Fruit fly (Drosophila melanogaster) whole organism, embryonic: ENCODE results near the gene CG10089.

ENCODE experiments used
- Antp ChIP-seq: fragments of 200-800 bp; sonication (Bioruptor generic); optimal IDR thresholded peaks from 3 replicates; lab custom pipeline; 2016; ENCODE audit warnings: missing biosample characterization, missing genetic modification characterization
- Atf6 ChIP-seq: fragments of 200-800 bp; sonication (Bioruptor generic); IDR thresholded peaks from 2 replicates; pipeline ENCODE4 v1.3.6; 2022; ENCODE audit warnings: missing biosample characterization, missing genetic modification characterization
- Awh ChIP-seq: fragments of 200-800 bp; sonication (Bioruptor generic); IDR thresholded peaks from 2 replicates; pipeline ENCODE4, ENCODE4 v1.3.6; 2022; ENCODE audit warnings: missing biosample characterization, missing genetic modification characterization
- CG10565 ChIP-seq: fragments of 200-800 bp; sonication (Bioruptor generic); optimal IDR thresholded peaks from 3 replicates; lab custom pipeline; 2016; ENCODE audit warnings: missing biosample characterization, mild to moderate bottlenecking, missing genetic modification characterization
- CG11247 ChIP-seq: fragments of 200-800 bp; sonication (Bioruptor generic); IDR thresholded peaks from 2 replicates; pipeline ENCODE4 v1.3.6; 2022; ENCODE audit warnings: missing biosample characterization, missing genetic modification characterization
- CG11398 ChIP-seq: fragments of 200-800 bp; sonication (Bioruptor generic); optimal IDR thresholded peaks from 2 replicates; lab custom pipeline; 2016; ENCODE audit warnings: missing biosample characterization, missing genetic modification characterization
- CG12769 ChIP-seq: fragments of 200-800 bp; sonication (Bioruptor generic); optimal IDR thresholded peaks from 2 replicates; lab custom pipeline; 2019; ENCODE audit warnings: missing biosample characterization, mild to moderate bottlenecking, missing genetic modification characterization, moderate library complexity
- CG13424 ChIP-seq: fragments of 200-800 bp; sonication (Bioruptor generic); optimal IDR thresholded peaks from 2 replicates; lab custom pipeline; 2019; ENCODE audit warnings: missing biosample characterization, mild to moderate bottlenecking, missing genetic modification characterization, moderate library complexity
- CG13624 ChIP-seq: fragments of 200-800 bp; sonication (Bioruptor generic); optimal IDR thresholded peaks from 2 replicates; lab custom pipeline; 2016; ENCODE audit warnings: missing biosample characterization, missing genetic modification characterization
- CG13894 ChIP-seq: fragments of 200-800 bp; sonication (Bioruptor generic); optimal IDR thresholded peaks from 3 replicates; lab custom pipeline; 2018; ENCODE audit warnings: missing biosample characterization, mild to moderate bottlenecking, missing genetic modification characterization, moderate library complexity
- CG14710 ChIP-seq: fragments of 200-800 bp; sonication (Bioruptor generic); optimal IDR thresholded peaks from 3 replicates; lab custom pipeline; 2019; ENCODE audit warnings: missing biosample characterization, mild to moderate bottlenecking, missing genetic modification characterization, moderate library complexity
- CG15479 ChIP-seq: fragments of 200-800 bp; sonication (Bioruptor generic); optimal IDR thresholded peaks from 3 replicates; lab custom pipeline; 2019; ENCODE audit warnings: missing biosample characterization, mild to moderate bottlenecking, missing genetic modification characterization, moderate library complexity
- CG15696 ChIP-seq: fragments of 200-800 bp; sonication (Bioruptor generic); optimal IDR thresholded peaks from 2 replicates; lab custom pipeline; 2019; ENCODE audit warnings: missing biosample characterization, mild to moderate bottlenecking, missing genetic modification characterization, moderate library complexity
- CG16813 ChIP-seq: fragments of 200-800 bp; sonication (Bioruptor generic); IDR thresholded peaks from 3 replicates; pipeline ENCODE4 v1.3.6; 2022; ENCODE audit warnings: missing biosample characterization, missing genetic modification characterization; ENCODE audit not compliant: partially characterized antibody
- CG17912 ChIP-seq: fragments of 200-800 bp; sonication (Bioruptor generic); optimal IDR thresholded peaks from 2 replicates; lab custom pipeline; 2018; ENCODE audit warnings: missing biosample characterization, mild to moderate bottlenecking, missing genetic modification characterization
- CG2116 ChIP-seq: fragments of 200-800 bp; sonication (Bioruptor generic); optimal IDR thresholded peaks from 3 replicates; lab custom pipeline; 2018; ENCODE audit warnings: missing biosample characterization, mild to moderate bottlenecking, missing genetic modification characterization
- CG2120 ChIP-seq: fragments of 200-800 bp; sonication (Bioruptor generic); optimal IDR thresholded peaks from 3 replicates; lab custom pipeline; 2016; ENCODE audit warnings: missing biosample characterization, missing genetic modification characterization
- CG30403 ChIP-seq: fragments of 200-800 bp; sonication (Bioruptor generic); optimal IDR thresholded peaks from 3 replicates; lab custom pipeline; 2016; ENCODE audit warnings: missing biosample characterization, missing genetic modification characterization
- CG34224 ChIP-seq: fragments of 200-800 bp; sonication (Bioruptor generic); IDR thresholded peaks from 3 replicates; pipeline ENCODE4 v1.3.6; 2022; ENCODE audit warnings: missing biosample characterization, missing genetic modification characterization; ENCODE audit not compliant: partially characterized antibody
- CG3726 ChIP-seq: fragments of 200-800 bp; sonication (Bioruptor generic); IDR thresholded peaks from 3 replicates; pipeline ENCODE4, ENCODE4 v1.3.6; 2022; ENCODE audit warnings: missing biosample characterization, missing genetic modification characterization
- CG4404 ChIP-seq: fragments of 200-800 bp; sonication (Bioruptor generic); IDR thresholded peaks from 2 replicates; pipeline ENCODE4 v1.3.6; 2022; ENCODE audit warnings: missing biosample characterization, missing genetic modification characterization
- CG5180 ChIP-seq: fragments of 200-800 bp; sonication (Bioruptor generic); optimal IDR thresholded peaks from 3 replicates; lab custom pipeline; 2017; ENCODE audit warnings: missing biosample characterization, missing genetic modification characterization, mild to moderate bottlenecking, moderate library complexity, missing genetic modification reagents
- CG6175 ChIP-seq: fragments of 200-800 bp; sonication (Bioruptor generic); IDR thresholded peaks from 3 replicates; pipeline ENCODE4 v1.3.6; 2022; ENCODE audit warnings: missing biosample characterization, missing genetic modification characterization
- CG7963 ChIP-seq: fragments of 200-800 bp; sonication (Bioruptor generic); IDR thresholded peaks from 3 replicates; pipeline ENCODE4 v1.3.6; 2022; ENCODE audit warnings: missing biosample characterization, missing genetic modification characterization; ENCODE audit not compliant: partially characterized antibody
- CG8478 ChIP-seq: fragments of >200 bp; optimal IDR thresholded peaks from 2 replicates; lab custom pipeline; 2018
- CrebB ChIP-seq: fragments of 200-800 bp; sonication (Bioruptor generic); optimal IDR thresholded peaks from 3 replicates; lab custom pipeline; 2018; ENCODE audit warnings: missing biosample characterization, mild to moderate bottlenecking, missing genetic modification characterization
- Dll ChIP-seq: fragments of 200-800 bp; sonication (Bioruptor generic); IDR thresholded peaks from 4 replicates; pipeline ENCODE4 v1.3.6; 2022; ENCODE audit warnings: missing biosample characterization, missing genetic modification characterization; ENCODE audit not compliant: partially characterized antibody
- Doc2 ChIP-seq: fragments of 200-800 bp; sonication (Bioruptor generic); IDR thresholded peaks from 2 replicates; pipeline ENCODE4 v1.3.6; 2022; ENCODE audit warnings: missing biosample characterization, missing genetic modification characterization
- Doc3 ChIP-seq: fragments of 200-800 bp; sonication (Bioruptor generic); IDR thresholded peaks from 3 replicates; pipeline ENCODE4 v1.3.6; 2022; ENCODE audit warnings: missing biosample characterization, missing genetic modification characterization; ENCODE audit not compliant: partially characterized antibody
- GATAe ChIP-seq: fragments of 200-800 bp; sonication (Bioruptor generic); conservative IDR thresholded peaks from 2 replicates; pipeline ENCODE4 v1.3.6; 2022; ENCODE audit warnings: missing biosample characterization, missing genetic modification characterization
- HHEX ChIP-seq: fragments of 200-800 bp; sonication (Bioruptor generic); optimal IDR thresholded peaks from 3 replicates; lab custom pipeline; 2017; ENCODE audit warnings: missing biosample characterization, mild to moderate bottlenecking, missing genetic modification characterization, missing genetic modification reagents
- Med ChIP-seq: fragments of 200-800 bp; sonication (Bioruptor generic); peaks from one replicate; lab custom pipeline; 2016; ENCODE audit warnings: missing biosample characterization, missing genetic modification characterization, mild to moderate bottlenecking, inconsistent platforms, moderate library complexity
- Ssrp ChIP-seq: fragments of 200-800 bp; sonication (Bioruptor generic); optimal IDR thresholded peaks from 2 replicates; lab custom pipeline; 2018; ENCODE audit warnings: missing biosample characterization, mild to moderate bottlenecking, missing genetic modification characterization, moderate library complexity
- Stat92E ChIP-seq, 3 experiments: fragments of >200 bp in 2 of 3; fragments of 200-800 bp in 1 of 3; sonication (Bioruptor generic) in 1 of 3; optimal IDR thresholded peaks; 2 replicates each; lab custom pipeline; 2017 to 2019; ENCODE audit warnings: missing biosample characterization in 3 of 3, missing genetic modification characterization in 3 of 3, mild to moderate bottlenecking in 1 of 3, moderate library complexity in 1 of 3
- amos ChIP-seq: fragments of 200-800 bp; sonication (Bioruptor generic); IDR thresholded peaks from 2 replicates; pipeline ENCODE4 v1.3.6; 2022; ENCODE audit warnings: missing biosample characterization, missing genetic modification characterization; ENCODE audit not compliant: partially characterized antibody
- ap ChIP-seq: fragments of 200-800 bp; sonication (Bioruptor generic); IDR thresholded peaks from 2 replicates; pipeline ENCODE4 v1.3.6; 2022; ENCODE audit warnings: missing biosample characterization, missing genetic modification characterization
- dmrt11E ChIP-seq: fragments of 200-800 bp; sonication (Bioruptor generic); optimal IDR thresholded peaks from 3 replicates; lab custom pipeline; 2018; ENCODE audit warnings: missing biosample characterization, mild to moderate bottlenecking, missing genetic modification characterization, moderate library complexity
- fd96Cb ChIP-seq: fragments of 200-800 bp; sonication (Bioruptor generic); optimal IDR thresholded peaks from 2 replicates; lab custom pipeline; 2018; ENCODE audit warnings: missing biosample characterization, mild to moderate bottlenecking, missing genetic modification characterization, moderate library complexity
- fru ChIP-seq: fragments of >200 bp; optimal IDR thresholded peaks from 2 replicates; lab custom pipeline; 2017
- jigr1 ChIP-seq: fragments of 200-800 bp; sonication (Bioruptor generic); IDR thresholded peaks from 3 replicates; pipeline ENCODE4 v1.3.6; 2022; ENCODE audit warnings: missing biosample characterization, missing genetic modification characterization
- knrl ChIP-seq: fragments of 200-800 bp; sonication (Bioruptor generic); IDR thresholded peaks from 3 replicates; pipeline ENCODE4 v1.3.6; 2022; ENCODE audit warnings: missing biosample characterization, missing genetic modification characterization; ENCODE audit not compliant: partially characterized antibody
- nerfin-2 ChIP-seq: fragments of 200-800 bp; sonication (Bioruptor generic); IDR thresholded peaks from 2 replicates; pipeline ENCODE4 v1.3.6; 2022; ENCODE audit warnings: missing biosample characterization, missing genetic modification characterization; ENCODE audit not compliant: partially characterized antibody
- pho ChIP-seq: fragments of 200-800 bp; sonication (Bioruptor generic); optimal IDR thresholded peaks from 2 replicates; lab custom pipeline; 2016; ENCODE audit warnings: missing biosample characterization, missing genetic modification characterization
- pum ChIP-seq: fragments of 200-800 bp; sonication (Bioruptor generic); optimal IDR thresholded peaks from 2 replicates; lab custom pipeline; 2016; ENCODE audit warnings: missing biosample characterization, missing genetic modification characterization
- sc ChIP-seq, 3 experiments: fragments of >200 bp in 2 of 3; fragments of 200-800 bp in 1 of 3; sonication (Bioruptor generic) in 1 of 3; optimal IDR thresholded peaks; 2 replicates in 2 of 3; 3 replicates in 1 of 3; lab custom pipeline; 2017; ENCODE audit warnings: mild to moderate bottlenecking in 1 of 3, missing biosample characterization in 1 of 3, missing genetic modification characterization in 1 of 3, missing genetic modification reagents in 1 of 3
- seq ChIP-seq: fragments of 200-800 bp; sonication (Bioruptor generic); IDR thresholded peaks from 2 replicates; pipeline ENCODE4 v1.3.6; 2022; ENCODE audit warnings: missing biosample characterization, missing genetic modification characterization
- shn ChIP-seq: fragments of 200-800 bp; sonication (Bioruptor generic); optimal IDR thresholded peaks from 3 replicates; lab custom pipeline; 2016; ENCODE audit warnings: missing biosample characterization, missing genetic modification characterization
- sim ChIP-seq: fragments of 200-800 bp; sonication (Bioruptor generic); IDR thresholded peaks from 2 replicates; pipeline ENCODE4 v1.3.6; 2022; ENCODE audit warnings: missing biosample characterization, missing genetic modification characterization
- sima ChIP-seq: fragments of 200-800 bp; sonication (Bioruptor generic); optimal IDR thresholded peaks from 2 replicates; lab custom pipeline; 2016; ENCODE audit warnings: missing biosample characterization, missing genetic modification characterization
- zen2 ChIP-seq: fragments of 200-800 bp; sonication (Bioruptor generic); IDR thresholded peaks from 3 replicates; pipeline ENCODE4 v1.3.6; 2022; ENCODE audit warnings: missing biosample characterization, missing genetic modification characterization; ENCODE audit not compliant: partially characterized antibody

Gene CG10089

DNA sequence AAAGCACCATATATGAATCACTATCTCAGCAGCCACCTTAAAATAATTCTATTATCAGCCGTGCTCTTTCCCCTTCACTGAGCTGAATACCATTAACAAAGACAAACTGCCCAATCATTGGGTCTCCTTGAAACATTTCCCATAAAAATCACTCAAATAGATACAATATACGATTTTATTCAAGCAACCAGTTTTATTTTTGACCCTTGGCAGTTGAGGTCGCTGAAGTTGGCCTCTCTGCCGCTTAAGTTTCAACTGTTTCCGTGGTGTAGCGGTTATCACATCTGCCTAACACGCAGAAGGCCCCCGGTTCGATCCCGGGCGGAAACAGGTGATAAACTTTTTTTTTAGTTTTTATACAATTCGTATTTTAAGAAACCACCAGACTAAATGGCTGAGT, 41.8 kb downstream of the CG10089 start (continued):
- TF ChIP-seq CG34224 (GFP tag; lab: Robert Waterston, UW) (peak; percentile 46; the same call in 2 of the 3 replicates), CG15696 (tag; lab: Kevin White, UChicago) (no peak), CG3726 (GFP tag; lab: Robert Waterston, UW) (no peak), CG4404 (GFP tag; lab: Robert Waterston, UW) (no peak), nerfin-2 (GFP tag; lab: Robert Waterston, UW) (peak; percentile 55; the same call in 1 of the 2 replicates), Doc3 (GFP tag; lab: Robert Waterston, UW) (0 out of 3 replicates have a peak, but pooled peaks have one; percentile 11), CG13894 (tag; lab: Kevin White, UChicago) (peak; percentile 52), pum (GFP tag; lab: Kevin White, UChicago) (no peak), knrl (peak; percentile 19; the same call in 2 of the 3 replicates), CG11247 (GFP tag; lab: Robert Waterston, UW) (no peak), Med (GFP tag; lab: Kevin White, UChicago) (peak; percentile 14), HHEX (GFP tag; lab: Kevin White, UChicago) (no peak), CrebB (tag; lab: Kevin White, UChicago) (no peak), zen2 (GFP tag; lab: Robert Waterston, UW) (no peak; the same call in 2 of the 3 replicates), sc (optimal IDR thresholded peaks at IDR 0.05; lab: Kevin White, UChicago) (no peak), sc (GFP tag; optimal IDR thresholded peaks at IDR 0.05; lab: Kevin White, UChicago) (no peak), Stat92E (GFP tag; optimal IDR thresholded peaks at IDR 0.05; lab: Kevin White, UChicago) (peak in 1 of 3 experiments; percentile 38), sim (no peak), Atf6 (GFP tag; lab: Robert Waterston, UW) (no peak), CG13624 (GFP tag; lab: Kevin White, UChicago) (no peak), pho (no peak), Antp (GFP tag; lab: Kevin White, UChicago) (no peak), CG30403 (GFP tag; lab: Kevin White, UChicago) (no peak), seq (GFP tag; lab: Robert Waterston, UW) (no peak), amos (GFP tag; lab: Robert Waterston, UW) (peak; percentile 79), Dll (peak; percentile 19; the same call in 1 of the 4 replicates), CG2120 (no peak), jigr1 (no peak), fd96Cb (no peak), GATAe (no peak), CG15479 (no peak), CG10565 (GFP tag; lab: Kevin White, UChicago) (no peak), sima (GFP tag; lab: Kevin White, UChicago) (no peak), CG17912 (no peak), Awh (GFP tag; lab: Robert Waterston, UW) (peak; percentile 47; the same call in 1 of the 2 replicates), CG16813 (peak; percentile 73), dmrt11E (no peak), CG14710 (no peak), Ssrp (tag; lab: Kevin White, UChicago) (no peak), CG7963 (peak; percentile 39; the same call in 2 of the 3 replicates), shn (GFP tag; lab: Kevin White, UChicago) (no peak), ap (GFP tag; lab: Robert Waterston, UW) (no peak), CG12769 (tag; lab: Kevin White, UChicago) (peak; percentile 64), CG13424 (tag; lab: Kevin White, UChicago) (no peak), fru (lab: Kevin White, UChicago) (no peak), CG2116 (GFP tag; lab: Kevin White, UChicago) (no peak), CG11398 (GFP tag; lab: Kevin White, UChicago) (no peak), Doc2 (GFP tag; lab: Robert Waterston, UW) (no peak), CG6175 (GFP tag; lab: Robert Waterston, UW) (no peak), CG8478 (lab: Kevin White, UChicago) (no peak), CG5180 (no peak)
